Fruit fly (Drosophila melanogaster): ENCODE results near the gene CG31267.

The CG31267 gene

DNA sequence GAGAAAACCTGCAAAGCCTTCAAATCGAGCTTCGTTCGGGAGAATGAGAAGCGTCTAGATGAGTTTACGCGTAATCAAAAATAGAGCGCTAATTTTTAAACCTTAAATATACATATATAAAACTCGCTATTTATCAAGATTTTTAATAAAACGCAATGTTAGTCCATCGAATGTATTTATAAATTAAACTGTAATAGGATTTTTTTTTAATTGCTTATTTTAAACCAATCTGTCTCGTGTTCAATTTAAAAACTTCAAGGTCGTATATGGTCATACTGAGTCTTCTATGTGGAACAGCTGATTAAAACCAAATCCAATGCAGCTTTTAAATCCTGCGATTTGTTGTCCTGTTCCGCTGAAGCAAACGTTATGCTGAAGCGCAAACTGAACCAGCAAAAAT is 16.3 kb downstream of the CG31267 start, which contains the start of gene Smug:
TSS of gene Smug (plus strand) at position 301 of the 400 bp plus-strand sequence.
- TF ChIP-seq vri (GFP tag; optimal IDR thresholded peaks at IDR 0.05), result no peak
- TF ChIP-seq CG31627 (GFP tag; optimal IDR thresholded peaks at IDR 0.05), result no peak
- TF ChIP-seq dsx (GFP tag; optimal IDR thresholded peaks at IDR 0.05; ENCODE audit: poor library complexity, severe bottlenecking), result no peak
- no peak for TF ChIP-seq Eip75B (GFP tag; optimal IDR thresholded peaks at IDR 0.05)
- no peak for TF ChIP-seq fkh (GFP tag; optimal IDR thresholded peaks at IDR 0.05)
- TF ChIP-seq ss (GFP tag; optimal IDR thresholded peaks at IDR 0.05), result no peak
- no peak for TF ChIP-seq CG6276 (GFP tag; optimal IDR thresholded peaks at IDR 0.05)
- no peak for TF ChIP-seq Hr38 (GFP tag; optimal IDR thresholded peaks at IDR 0.05)
- no peak for TF ChIP-seq achi (GFP tag; optimal IDR thresholded peaks at IDR 0.05)
- no peak for TF ChIP-seq CG11294 (GFP tag; IDR thresholded peaks at IDR 0.05)
- TF ChIP-seq CG10631 (GFP tag; optimal IDR thresholded peaks at IDR 0.05), result no peak
- no peak for TF ChIP-seq Blimp-1 (GFP tag; optimal IDR thresholded peaks at IDR 0.05)
- no peak for TF ChIP-seq acj6 (GFP tag; optimal IDR thresholded peaks at IDR 0.05)
- no peak for TF ChIP-seq CG8119 (GFP tag; IDR thresholded peaks at IDR 0.05)
- TF ChIP-seq svp (GFP tag), result no peak
- TF ChIP-seq fd59A (GFP tag; optimal IDR thresholded peaks at IDR 0.05), result no peak
- no peak for TF ChIP-seq CG3032 (tag; optimal IDR thresholded peaks at IDR 0.05)
- no peak for TF ChIP-seq CG10669 (GFP tag; optimal IDR thresholded peaks at IDR 0.05)

DNA sequence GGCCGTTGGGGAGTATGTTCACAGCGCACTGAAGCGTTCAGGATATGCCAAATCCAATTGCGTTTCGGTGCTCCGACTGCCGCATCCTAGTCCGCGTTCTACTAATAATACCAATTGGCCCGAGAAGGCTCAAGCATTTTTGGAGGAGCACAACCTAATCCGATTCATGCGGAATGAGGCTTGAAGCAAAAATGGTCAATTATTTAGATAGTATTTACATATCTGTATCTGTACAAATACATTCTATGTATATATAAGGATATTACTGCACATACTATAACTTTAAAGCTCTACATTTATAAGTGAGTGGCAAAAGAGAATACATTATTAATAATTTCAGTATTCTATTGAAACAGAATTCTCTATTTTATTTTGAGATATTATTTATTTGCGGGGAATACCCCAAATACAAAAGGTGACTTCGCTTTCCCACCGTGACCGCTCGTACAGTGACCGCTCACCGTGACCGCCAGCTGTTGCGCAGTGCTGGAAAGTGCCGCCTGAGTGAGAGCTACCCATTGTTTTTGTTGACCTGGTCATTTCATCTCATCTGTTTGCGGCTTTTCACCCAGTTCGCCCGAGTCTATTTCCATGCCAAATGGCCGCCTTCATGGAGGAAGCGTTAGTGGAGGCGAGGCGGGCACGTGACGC is 17.5 kb downstream of the CG31267 start, which contains the start of gene CG5292:
TSS of gene CG5292 (plus strand) at position 486 of the 651 bp plus-strand sequence.
- TF ChIP-seq CG3919 (GFP tag; optimal IDR thresholded peaks at IDR 0.05), result peak; percentile 50
- no peak for TF ChIP-seq CG4318 (GFP tag; optimal IDR thresholded peaks at IDR 0.05)
- TF ChIP-seq eg (GFP tag; IDR thresholded peaks at IDR 0.05), result peak; percentile 74
- TF ChIP-seq esn (GFP tag; optimal IDR thresholded peaks at IDR 0.05), result no peak
- TF ChIP-seq Eip93F (GFP tag; optimal IDR thresholded peaks at IDR 0.05), result no peak
- TF ChIP-seq Met (GFP tag; optimal IDR thresholded peaks at IDR 0.05), result no peak
- TF ChIP-seq fd59A (GFP tag; optimal IDR thresholded peaks at IDR 0.05), result no peak
- TF ChIP-seq Sox102F (GFP tag; optimal IDR thresholded peaks at IDR 0.05), result peak; percentile 31
- no peak for TF ChIP-seq OdsH (GFP tag; optimal IDR thresholded peaks at IDR 0.05)
- peak; percentile 55 for TF ChIP-seq lz (GFP tag; optimal IDR thresholded peaks at IDR 0.05)
- TF ChIP-seq Sox14 (GFP tag; optimal IDR thresholded peaks at IDR 0.05), result no peak
- no peak for TF ChIP-seq Hr38 (GFP tag; optimal IDR thresholded peaks at IDR 0.05)
- TF ChIP-seq CG31627 (GFP tag; optimal IDR thresholded peaks at IDR 0.05), result peak; percentile 27
- TF ChIP-seq CG11902 (GFP tag; optimal IDR thresholded peaks at IDR 0.05), result no peak
- no peak for TF ChIP-seq Ets96B (tag; optimal IDR thresholded peaks at IDR 0.05)
- TF ChIP-seq fd85E (GFP tag; optimal IDR thresholded peaks at IDR 0.05), result no peak
- TF ChIP-seq Sox15 (GFP tag; optimal IDR thresholded peaks at IDR 0.05), result no peak
- TF ChIP-seq Hr4 (GFP tag; optimal IDR thresholded peaks at IDR 0.05), result peak; percentile 49
- no peak for TF ChIP-seq CG32006 (GFP tag; optimal IDR thresholded peaks at IDR 0.05)
- TF ChIP-seq topi (GFP tag; optimal IDR thresholded peaks at IDR 0.05), result no peak
- TF ChIP-seq CG10669 (GFP tag; optimal IDR thresholded peaks at IDR 0.05), result no peak
- no peak for TF ChIP-seq CG6854 (GFP tag; optimal IDR thresholded peaks at IDR 0.05)
- no peak for TF ChIP-seq acj6 (GFP tag; optimal IDR thresholded peaks at IDR 0.05)
- peak; percentile 54 for TF ChIP-seq Smox (GFP tag; optimal IDR thresholded peaks at IDR 0.05)
- TF ChIP-seq CG3032 (tag; optimal IDR thresholded peaks at IDR 0.05), result peak; percentile 53
- peak; percentile 37 for TF ChIP-seq Hr39 (GFP tag; optimal IDR thresholded peaks at IDR 0.05)
- no peak for TF ChIP-seq fkh (GFP tag; optimal IDR thresholded peaks at IDR 0.05)
- peak; percentile 1 for TF ChIP-seq CG8632 (GFP tag; optimal IDR thresholded peaks at IDR 0.05)
- TF ChIP-seq CG6163 (GFP tag; IDR thresholded peaks at IDR 0.05), result peak; percentile 69; the same call in 2 of the 3 replicates
- no peak for TF ChIP-seq dsx (GFP tag; optimal IDR thresholded peaks at IDR 0.05; ENCODE audit: poor library complexity, severe bottlenecking)
- peak; percentile 34 for TF ChIP-seq CG10631 (GFP tag; optimal IDR thresholded peaks at IDR 0.05)
- peak; percentile 56; the same call in 2 of the 3 replicates for TF ChIP-seq CG8119 (GFP tag; IDR thresholded peaks at IDR 0.05)
- TF ChIP-seq CG1621 (tag; optimal IDR thresholded peaks at IDR 0.05), result peak; percentile 28
- TF ChIP-seq CG6792 (GFP tag; optimal IDR thresholded peaks at IDR 0.05), result peak; percentile 52
- TF ChIP-seq net (GFP tag; optimal IDR thresholded peaks at IDR 0.05), result peak; percentile 51
- no peak for TF ChIP-seq pdm3 (GFP tag; optimal IDR thresholded peaks at IDR 0.05)
- TF ChIP-seq achi (GFP tag; optimal IDR thresholded peaks at IDR 0.05), result peak; percentile 45
- peak; percentile 54 for TF ChIP-seq CG6808 (GFP tag; optimal IDR thresholded peaks at IDR 0.05)
- TF ChIP-seq CG16779 (tag; optimal IDR thresholded peaks at IDR 0.05), result no peak
- no peak for TF ChIP-seq CG6276 (GFP tag; optimal IDR thresholded peaks at IDR 0.05)
- no peak for TF ChIP-seq Eip78C (GFP tag)
- TF ChIP-seq svp (GFP tag), result peak; percentile 84

Data from whole organism, prepupa.